Worm (Caenorhabditis elegans) whole organism, L4/young adult: ENCODE results near the gene R10H10.4.

Source experiments
- W03F9.2 ChIP-seq: fragments of 150-350 bp; optimal IDR thresholded peaks from 2 replicates; lab custom pipeline; 2014; ENCODE audit warnings: missing biosample characterization, missing genetic modification characterization
- dao-5 ChIP-seq: sonication (generic microtip); optimal IDR thresholded peaks from 2 replicates; lab custom pipeline; 2016; ENCODE audit warnings: missing genotype, missing genetic modification characterization, moderate library complexity, missing compliant biosample characterization
- him-1 ChIP-seq: sonication (generic microtip); optimal IDR thresholded peaks from 2 replicates; lab custom pipeline; 2016; ENCODE audit warnings: missing genotype, missing genetic modification reagents, missing genetic modification characterization, missing compliant biosample characterization

- TF ChIP-seq dao-5 (tag; lab: Kevin White, UChicago), result no peak
- TF ChIP-seq him-1 (tag; lab: Kevin White, UChicago), result no peak
- no peak for TF ChIP-seq W03F9.2 (tag; lab: Kevin White, UChicago)
Measured at ce11 chrIV:10422230-10422629, 27.5 kb upstream of the R10H10.4 start.
